Worm (Caenorhabditis elegans): ENCODE results near the gene uba-1.

Gene uba-1

ce11 chrIV:9998487-9999218 lies 3.9 kb upstream of the uba-1 start, which contains the start of gene pyp-1:
Gene pyp-1, minus strand, starts transcription at chrIV:9998925.
- no peak for TF ChIP-seq unc-62 (GFP tag; optimal IDR thresholded peaks at IDR 0.05)

ce11 chrIV:9993403-9994132 lies 1.2 kb downstream of the uba-1 start:
- no peak for TF ChIP-seq unc-62 (GFP tag; optimal IDR thresholded peaks at IDR 0.05)

- no peak for TF ChIP-seq unc-62 (GFP tag; optimal IDR thresholded peaks at IDR 0.05)
Observed at ce11 chrIV:9989416-9989815, 5.3 kb downstream of the uba-1 start.

ce11 chrIV:9982895-9983294 lies 11.8 kb downstream of the uba-1 start, which contains the start of gene mam-2:
Gene mam-2, plus strand, starts transcription at chrIV:9983195.
- no peak for TF ChIP-seq unc-62 (GFP tag; optimal IDR thresholded peaks at IDR 0.05)

- TF ChIP-seq unc-62 (GFP tag; optimal IDR thresholded peaks at IDR 0.05) = no peak
Observed at ce11 chrIV:9982226-9982794, 12.4 kb downstream of the uba-1 start, which contains the start of gene rrp-1. Gene rrp-1, minus strand, starts transcription at chrIV:9982276.

ce11 chrIV:9977602-9978172 lies 17.1 kb downstream of the uba-1 start, which contains the start of gene dhp-2:
Gene dhp-2, plus strand, starts transcription at chrIV:9978122.
- no peak for TF ChIP-seq unc-62 (GFP tag; optimal IDR thresholded peaks at IDR 0.05)

ce11 chrIV:9976284-9976683 lies 18.5 kb downstream of the uba-1 start, which contains the start of gene C47E12.14:
Gene C47E12.14, minus strand, starts transcription at chrIV:9976384.
- TF ChIP-seq unc-62 (GFP tag; optimal IDR thresholded peaks at IDR 0.05) = no peak

- no peak for TF ChIP-seq unc-62 (GFP tag; optimal IDR thresholded peaks at IDR 0.05)
Observed at ce11 chrIV:9974392-9974791, 20.4 kb downstream of the uba-1 start, which contains the start of gene C47E12.9. Gene C47E12.9, plus strand, starts transcription at chrIV:9974692.

ce11 chrIV:9972629-9973028 lies 22.1 kb downstream of the uba-1 start, which contains the start of the genes C47E12.12 and C47E12.10:
Gene C47E12.12, minus strand, starts transcription at chrIV:9972729.
Gene C47E12.10, plus strand, starts transcription at chrIV:9972800.
- TF ChIP-seq unc-62 (GFP tag; optimal IDR thresholded peaks at IDR 0.05) = no peak

ce11 chrIV:9969081-9969480 lies 25.7 kb downstream of the uba-1 start, which contains the start of the genes kin-5 and C47E12.11:
Gene kin-5, minus strand, starts transcription at chrIV:9969181.
Gene C47E12.11, plus strand, starts transcription at chrIV:9969400.
- no peak for TF ChIP-seq unc-62 (GFP tag; optimal IDR thresholded peaks at IDR 0.05)

- TF ChIP-seq unc-62 (GFP tag; optimal IDR thresholded peaks at IDR 0.05) = no peak
Observed at ce11 chrIV:9963945-9964344, 30.8 kb downstream of the uba-1 start, which contains the start of gene T13H10.2. Gene T13H10.2, plus strand, starts transcription at chrIV:9964245.

ce11 chrIV:9953333-9953732 lies 41.4 kb downstream of the uba-1 start, which contains the start of gene gon-1:
Gene gon-1, minus strand, starts transcription at chrIV:9953433.
- no peak for TF ChIP-seq unc-62 (GFP tag; optimal IDR thresholded peaks at IDR 0.05)

- TF ChIP-seq unc-62 (GFP tag; optimal IDR thresholded peaks at IDR 0.05) = no peak
Observed at ce11 chrIV:9948035-9948434, 46.7 kb downstream of the uba-1 start.

- TF ChIP-seq unc-62 (GFP tag; optimal IDR thresholded peaks at IDR 0.05) = no peak
Observed at ce11 chrIV:9944279-9944678, 50.5 kb downstream of the uba-1 start.

ce11 chrIV:9943214-9943613 lies 51.5 kb downstream of the uba-1 start:
- TF ChIP-seq unc-62 (GFP tag; optimal IDR thresholded peaks at IDR 0.05) = no peak

Data from whole organism, dauer.